Fruit fly (Drosophila melanogaster): ENCODE data around the gene to.

The to gene

dm6 chr3R:25247379-25247869, 7.4 kb downstream of the to start, which contains the start of the genes RpS27 and Nup37 (continued):
- TF ChIP-seq unpg (GFP tag; optimal IDR thresholded peaks at IDR 0.05), result peak; percentile 95
- peak; percentile 93 for TF ChIP-seq CG14050 (GFP tag; IDR thresholded peaks at IDR 0.05)
- TF ChIP-seq Bgb (GFP tag; IDR thresholded peaks at IDR 0.05; ENCODE audit: partially characterized antibody), result peak; percentile 43; the same call in 1 of the 2 replicates
- peak; percentile 91 for TF ChIP-seq pnt (GFP tag; optimal IDR thresholded peaks at IDR 0.05)
- TF ChIP-seq Dref (GFP tag; IDR thresholded peaks at IDR 0.05), result peak; percentile 59
- peak; percentile 91 for TF ChIP-seq CG14965 (GFP tag; optimal IDR thresholded peaks at IDR 0.05; ENCODE audit: borderline replicate concordance)
- peak; percentile 82 for TF ChIP-seq CG30020 (tag; optimal IDR thresholded peaks at IDR 0.05)
- TF ChIP-seq TFAM (GFP tag; optimal IDR thresholded peaks at IDR 0.05), result peak; percentile 93
- peak; percentile 99 for TF ChIP-seq CG13775 (GFP tag; optimal IDR thresholded peaks at IDR 0.05)
- peak; percentile 97 for TF ChIP-seq Sox100B (GFP tag; optimal IDR thresholded peaks at IDR 0.05)
- no peak for TF ChIP-seq eve (GFP tag; optimal IDR thresholded peaks at IDR 0.05)
- TF ChIP-seq kah (GFP tag; optimal IDR thresholded peaks at IDR 0.05), result peak; percentile 94
- TF ChIP-seq CG2712 (tag; optimal IDR thresholded peaks at IDR 0.05), result peak; percentile 94
- peak; percentile 99 for TF ChIP-seq CG9817 (tag; optimal IDR thresholded peaks at IDR 0.05)
- TF ChIP-seq CG6272 (GFP tag; IDR thresholded peaks at IDR 0.05), result peak; percentile 91
- TF ChIP-seq CG5245 (GFP tag; optimal IDR thresholded peaks at IDR 0.05), result peak; percentile 98
- TF ChIP-seq D19A (tag; optimal IDR thresholded peaks at IDR 0.05), result peak; percentile 77
- TF ChIP-seq CG13296 (GFP tag; optimal IDR thresholded peaks at IDR 0.05), result peak; percentile 98
- TF ChIP-seq CG34422 (GFP tag; IDR thresholded peaks at IDR 0.05), result peak; percentile 97
- peak; percentile 87 for TF ChIP-seq GATAe (GFP tag; conservative IDR thresholded peaks at IDR 0.05)
- TF ChIP-seq zen (tag; optimal IDR thresholded peaks at IDR 0.05), result peak; percentile 91
- peak; percentile 94 for TF ChIP-seq CG6683 (GFP tag; optimal IDR thresholded peaks at IDR 0.05)
- TF ChIP-seq caup (GFP tag; optimal IDR thresholded peaks at IDR 0.05; ENCODE audit: severe bottlenecking), result peak; percentile 100
- peak; percentile 98 for TF ChIP-seq fd64A (GFP tag; optimal IDR thresholded peaks at IDR 0.05)
- TF ChIP-seq CG12744 (GFP tag; optimal IDR thresholded peaks at IDR 0.05), result peak; percentile 96
- TF ChIP-seq Dll (GFP tag; IDR thresholded peaks at IDR 0.05; ENCODE audit: partially characterized antibody), result no peak
- TF ChIP-seq CG2889 (GFP tag; IDR thresholded peaks at IDR 0.05), result peak; percentile 94
- peak; percentile 67 for TF ChIP-seq CG4360 (GFP tag; IDR thresholded peaks at IDR 0.05)
- peak; percentile 89 for TF ChIP-seq CG4404 (GFP tag; IDR thresholded peaks at IDR 0.05)
- peak; percentile 72 for TF ChIP-seq Elba2 (GFP tag; optimal IDR thresholded peaks at IDR 0.05)
- TF ChIP-seq CG4328 (GFP tag; optimal IDR thresholded peaks at IDR 0.05), result peak; percentile 99
- TF ChIP-seq CG43689 (GFP tag; IDR thresholded peaks at IDR 0.05), result peak; percentile 95
- TF ChIP-seq CG11723 (GFP tag; optimal IDR thresholded peaks at IDR 0.05), result peak; percentile 99
- TF ChIP-seq Dip3 (GFP tag; optimal IDR thresholded peaks at IDR 0.05), result peak; percentile 98
- TF ChIP-seq CG42726 (GFP tag; IDR thresholded peaks at IDR 0.05; ENCODE audit: partially characterized antibody), result no peak
- peak; percentile 96 for TF ChIP-seq jumu (GFP tag; optimal IDR thresholded peaks at IDR 0.05)
- TF ChIP-seq dan (GFP tag; IDR thresholded peaks at IDR 0.05), result no peak; the same call in 1 of the 2 replicates
- peak; percentile 93 for TF ChIP-seq CG12299 (tag; optimal IDR thresholded peaks at IDR 0.05)
- no peak for TF ChIP-seq vnd (GFP tag; IDR thresholded peaks at IDR 0.05; ENCODE audit: partially characterized antibody)
- peak; percentile 89 for TF ChIP-seq CG11695 (GFP tag; IDR thresholded peaks at IDR 0.05)
- peak; percentile 91 for TF ChIP-seq cas (GFP tag; IDR thresholded peaks at IDR 0.05)
- peak; percentile 98 for TF ChIP-seq gce (GFP tag; IDR thresholded peaks at IDR 0.05)
- peak; percentile 99 for TF ChIP-seq chm (GFP tag; IDR thresholded peaks at IDR 0.05)
- peak; percentile 99 for TF ChIP-seq CG9609 (GFP tag; optimal IDR thresholded peaks at IDR 0.05)
- TF ChIP-seq CG3847 (GFP tag; IDR thresholded peaks at IDR 0.05), result peak; percentile 98
- TF ChIP-seq gro (GFP tag; optimal IDR thresholded peaks at IDR 0.05), result peak; percentile 97
- peak; percentile 97 for TF ChIP-seq ttk (GFP tag; IDR thresholded peaks at IDR 0.05)
- TF ChIP-seq Neu2 (GFP tag; optimal IDR thresholded peaks at IDR 0.05; ENCODE audit: borderline replicate concordance), result peak; percentile 93
- peak; percentile 96 for TF ChIP-seq CG7839 (tag; optimal IDR thresholded peaks at IDR 0.05)
- TF ChIP-seq pan (optimal IDR thresholded peaks at IDR 0.05), result no peak
- peak in 1 of 2 experiments; percentile 97 for TF ChIP-seq pan (GFP tag; optimal IDR thresholded peaks at IDR 0.05 in 1 of 2, IDR thresholded peaks at IDR 0.05 in 1 of 2)

Data from whole organism, embryonic.